Fruit fly (Drosophila melanogaster): ENCODE measurements around the gene Miro.
A peak's percentile ranks its signal among the peaks of the same experiment; 100 is the strongest.

Miro gene

DNA sequence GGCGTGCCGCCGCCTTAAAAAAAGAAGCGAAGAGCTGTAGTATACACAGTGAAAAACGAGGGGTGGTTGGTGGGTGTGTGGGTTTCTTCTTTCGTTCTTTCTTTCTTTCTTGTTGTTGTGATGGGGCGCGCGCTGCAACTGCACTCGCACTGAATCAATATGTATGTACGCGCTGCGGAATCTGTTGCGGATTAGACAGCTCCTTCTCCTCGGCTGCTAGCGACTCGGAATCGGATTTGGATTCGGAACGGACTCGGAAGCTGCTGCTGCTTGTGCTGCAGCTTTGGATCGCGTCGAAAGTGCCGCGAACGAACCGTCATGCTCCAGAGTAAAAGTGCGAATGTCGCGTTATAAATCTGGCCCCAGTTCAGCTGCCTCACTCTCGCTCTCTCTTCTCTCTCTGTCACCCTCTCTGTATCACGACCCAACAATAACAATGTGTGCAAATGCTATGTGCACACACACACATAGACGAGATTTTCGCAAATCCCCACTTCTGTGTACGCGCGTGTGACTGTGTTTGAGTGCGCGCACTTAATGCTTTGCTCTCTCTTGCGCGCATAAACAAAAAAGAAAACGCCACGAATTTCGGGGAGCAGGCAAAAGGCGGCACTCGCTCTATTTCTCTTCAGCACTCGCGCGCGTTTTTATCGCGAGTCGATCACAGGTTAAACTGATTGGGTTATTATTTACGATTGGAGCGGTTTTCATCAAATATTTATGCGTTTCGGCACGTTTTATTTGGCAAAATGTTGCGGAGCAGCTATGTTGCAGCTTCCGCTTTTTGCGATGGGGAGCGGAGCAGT, 7.4 kb downstream of the Miro start (continued):
- TF ChIP-seq CG6689 (GFP tag; IDR thresholded peaks at IDR 0.05), result 0 out of 2 replicates have a peak, but pooled peaks have one; percentile 5
- no peak for TF ChIP-seq scrt (GFP tag; optimal IDR thresholded peaks at IDR 0.05)
- TF ChIP-seq CG30020 (tag; optimal IDR thresholded peaks at IDR 0.05), result no peak
- TF ChIP-seq CG15514 (GFP tag; optimal IDR thresholded peaks at IDR 0.05), result no peak
- TF ChIP-seq CG6272 (GFP tag; IDR thresholded peaks at IDR 0.05), result no peak
- no peak for TF ChIP-seq Hmr (GFP tag; optimal IDR thresholded peaks at IDR 0.05)
- peak; percentile 26 for TF ChIP-seq CG12299 (tag; optimal IDR thresholded peaks at IDR 0.05)
- no peak for TF ChIP-seq Gsc (GFP tag; IDR thresholded peaks at IDR 0.05)
- TF ChIP-seq Sry-β (GFP tag; optimal IDR thresholded peaks at IDR 0.05), result no peak
- TF ChIP-seq Ptx1 (GFP tag; IDR thresholded peaks at IDR 0.05), result no peak
- peak; percentile 98 for TF ChIP-seq rib (GFP tag; IDR thresholded peaks at IDR 0.05)
- no peak for TF ChIP-seq CG9797 (GFP tag; optimal IDR thresholded peaks at IDR 0.05)
- no peak for TF ChIP-seq dati (GFP tag; IDR thresholded peaks at IDR 0.05)
- no peak for TF ChIP-seq CG4820 (GFP tag; optimal IDR thresholded peaks at IDR 0.05)
- TF ChIP-seq pfk (GFP tag; optimal IDR thresholded peaks at IDR 0.05), result no peak
- TF ChIP-seq D19B (GFP tag; optimal IDR thresholded peaks at IDR 0.05), result no peak
- no peak for TF ChIP-seq CG7556 (GFP tag; optimal IDR thresholded peaks at IDR 0.05)
- TF ChIP-seq CG15601 (tag; optimal IDR thresholded peaks at IDR 0.05), result no peak
- no peak for TF ChIP-seq cad (GFP tag; optimal IDR thresholded peaks at IDR 0.05)
- no peak for TF ChIP-seq CG7963 (GFP tag; IDR thresholded peaks at IDR 0.05; ENCODE audit: partially characterized antibody)
- no peak for TF ChIP-seq klu (GFP tag; IDR thresholded peaks at IDR 0.05)
- TF ChIP-seq da (GFP tag; optimal IDR thresholded peaks at IDR 0.05), result no peak
- no peak for TF ChIP-seq jing (GFP tag; optimal IDR thresholded peaks at IDR 0.05)
- no peak for TF ChIP-seq CG18599 (GFP tag; optimal IDR thresholded peaks at IDR 0.05)
- TF ChIP-seq CG18619 (GFP tag; optimal IDR thresholded peaks at IDR 0.05), result no peak
- TF ChIP-seq Fer2 (tag; optimal IDR thresholded peaks at IDR 0.05), result no peak
- TF ChIP-seq so (GFP tag; IDR thresholded peaks at IDR 0.05), result no peak
- TF ChIP-seq CG10209 (GFP tag; optimal IDR thresholded peaks at IDR 0.05), result no peak
- TF ChIP-seq Drgx (GFP tag; IDR thresholded peaks at IDR 0.05), result peak; percentile 65
- no peak for TF ChIP-seq CG3838 (GFP tag; optimal IDR thresholded peaks at IDR 0.05)
- no peak for TF ChIP-seq CG8281 (tag; optimal IDR thresholded peaks at IDR 0.05)
- no peak for TF ChIP-seq schlank (tag; optimal IDR thresholded peaks at IDR 0.05)
- no peak for TF ChIP-seq tll (GFP tag; optimal IDR thresholded peaks at IDR 0.05)
- TF ChIP-seq Oli (tag; optimal IDR thresholded peaks at IDR 0.05), result no peak
- no peak for TF ChIP-seq Nf-YC (tag; optimal IDR thresholded peaks at IDR 0.05)
- TF ChIP-seq CG32532 (GFP tag; IDR thresholded peaks at IDR 0.05), result peak; percentile 52; the same call in 1 of the 2 replicates
- 0 out of 2 replicates have a peak, but pooled peaks have one; percentile 27 for TF ChIP-seq toy (GFP tag; IDR thresholded peaks at IDR 0.05)
- TF ChIP-seq Adf1 (GFP tag; IDR thresholded peaks at IDR 0.05), result peak; percentile 17; the same call in 1 of the 2 replicates
- no peak for TF ChIP-seq org-1 (GFP tag; optimal IDR thresholded peaks at IDR 0.05)
- no peak for TF ChIP-seq crp (GFP tag; optimal IDR thresholded peaks at IDR 0.05)
- no peak for TF ChIP-seq CG30431 (GFP tag; optimal IDR thresholded peaks at IDR 0.05)
- no peak for TF ChIP-seq CG17912 (GFP tag; optimal IDR thresholded peaks at IDR 0.05)
- TF ChIP-seq lab (GFP tag; optimal IDR thresholded peaks at IDR 0.05), result peak; percentile 40
- TF ChIP-seq YL-1 (GFP tag; optimal IDR thresholded peaks at IDR 0.05), result peak; percentile 26
- TF ChIP-seq CG8089 (GFP tag; optimal IDR thresholded peaks at IDR 0.05), result no peak
- no peak for TF ChIP-seq CG7928 (GFP tag; optimal IDR thresholded peaks at IDR 0.05)
- TF ChIP-seq lilli (GFP tag; optimal IDR thresholded peaks at IDR 0.05), result no peak
- peak; percentile 22 for TF ChIP-seq Vsx1 (GFP tag; optimal IDR thresholded peaks at IDR 0.05)
- TF ChIP-seq slp2 (GFP tag; optimal IDR thresholded peaks at IDR 0.05), result no peak

All from whole organism, embryonic.